Fruit fly (Drosophila melanogaster) whole organism, embryonic: ENCODE data around the gene Wdr59.

Experiments used
- Antp ChIP-seq: fragments of 200-800 bp; sonication (Bioruptor generic); optimal IDR thresholded peaks from 3 replicates; lab custom pipeline; 2016; ENCODE audit warnings: missing biosample characterization, missing genetic modification characterization
- Awh ChIP-seq: fragments of 200-800 bp; sonication (Bioruptor generic); IDR thresholded peaks from 2 replicates; pipeline ENCODE4, ENCODE4 v1.3.6; 2022; ENCODE audit warnings: missing biosample characterization, missing genetic modification characterization
- CG10267 ChIP-seq: fragments of 200-800 bp; sonication (Bioruptor generic); optimal IDR thresholded peaks from 2 replicates; lab custom pipeline; 2018; ENCODE audit warnings: missing biosample characterization, mild to moderate bottlenecking, missing genetic modification characterization, moderate library complexity
- CG1602 ChIP-seq: fragments of 200-800 bp; sonication (Bioruptor generic); optimal IDR thresholded peaks from 3 replicates; lab custom pipeline; 2016; ENCODE audit warnings: missing biosample characterization, missing genetic modification characterization
- CG17612 ChIP-seq: fragments of 200-800 bp; sonication (Bioruptor generic); IDR thresholded peaks from 2 replicates; pipeline ENCODE4 v1.3.6; 2022; ENCODE audit warnings: missing biosample characterization, missing genetic modification characterization
- CG2120 ChIP-seq: fragments of 200-800 bp; sonication (Bioruptor generic); optimal IDR thresholded peaks from 3 replicates; lab custom pipeline; 2016; ENCODE audit warnings: missing biosample characterization, missing genetic modification characterization
- CG2889 ChIP-seq: fragments of 200-800 bp; sonication (Bioruptor generic); IDR thresholded peaks from 3 replicates; pipeline ENCODE4 v1.3.6; 2022; ENCODE audit warnings: missing biosample characterization, missing genetic modification characterization
- CG4404 ChIP-seq: fragments of 200-800 bp; sonication (Bioruptor generic); IDR thresholded peaks from 2 replicates; pipeline ENCODE4 v1.3.6; 2022; ENCODE audit warnings: missing biosample characterization, missing genetic modification characterization
- CG6175 ChIP-seq: fragments of 200-800 bp; sonication (Bioruptor generic); IDR thresholded peaks from 3 replicates; pipeline ENCODE4 v1.3.6; 2022; ENCODE audit warnings: missing biosample characterization, missing genetic modification characterization
- CG6813 ChIP-seq: fragments of 200-800 bp; sonication (Bioruptor generic); optimal IDR thresholded peaks from 2 replicates; lab custom pipeline; 2017; ENCODE audit warnings: missing biosample characterization, missing genetic modification characterization, mild to moderate bottlenecking, moderate library complexity, missing genetic modification reagents
- CTCF ChIP-seq: fragments of 200-800 bp; sonication (Bioruptor generic); optimal IDR thresholded peaks from 2 replicates; lab custom pipeline; 2017; ENCODE audit warnings: missing biosample characterization, mild to moderate bottlenecking, missing genetic modification characterization, moderate library complexity
- D ChIP-seq, 2 experiments: fragments of 200-800 bp in 1 of 2; fragments of >200 bp in 1 of 2; sonication (Bioruptor generic) in 1 of 2; optimal IDR thresholded peaks; 2 replicates in 1 of 2; 3 replicates in 1 of 2; lab custom pipeline; 2017; ENCODE audit warnings: mild to moderate bottlenecking in 1 of 2, missing biosample characterization in 1 of 2, missing genetic modification characterization in 1 of 2, missing genetic modification reagents in 1 of 2
- Dad ChIP-seq: fragments of 200-800 bp; sonication (Bioruptor generic); optimal IDR thresholded peaks from 3 replicates; lab custom pipeline; 2016; ENCODE audit warnings: missing biosample characterization, missing genetic modification characterization
- Dll ChIP-seq: fragments of 200-800 bp; sonication (Bioruptor generic); IDR thresholded peaks from 4 replicates; pipeline ENCODE4 v1.3.6; 2022; ENCODE audit warnings: missing biosample characterization, missing genetic modification characterization; ENCODE audit not compliant: partially characterized antibody
- HLH4C ChIP-seq: fragments of 200-800 bp; sonication (Bioruptor generic); IDR thresholded peaks from 3 replicates; pipeline ENCODE4 v1.3.6; 2022; ENCODE audit warnings: missing biosample characterization, missing genetic modification characterization; ENCODE audit not compliant: partially characterized antibody
- HLH54F ChIP-seq: fragments of 200-800 bp; sonication (Bioruptor generic); optimal IDR thresholded peaks from 3 replicates; lab custom pipeline; 2016; ENCODE audit warnings: missing biosample characterization, missing genetic modification characterization
- Hr51 ChIP-seq, 2 experiments: fragments of 200-800 bp; sonication (Bioruptor generic); optimal IDR thresholded peaks; 2 replicates in 1 of 2; 3 replicates in 1 of 2; lab custom pipeline; 2016 to 2018; ENCODE audit warnings: missing biosample characterization in 2 of 2, missing genetic modification characterization in 2 of 2, mild to moderate bottlenecking in 1 of 2, moderate library complexity in 1 of 2
- Hr78 ChIP-seq, 2 experiments: fragments of 200-800 bp in 1 of 2; fragments of >200 bp in 1 of 2; sonication (Bioruptor generic) in 1 of 2; optimal IDR thresholded peaks; 2 replicates each; lab custom pipeline; 2017 to 2019; ENCODE audit warnings: missing biosample characterization in 2 of 2, missing genetic modification characterization in 2 of 2, mild to moderate bottlenecking in 1 of 2, moderate library complexity in 1 of 2
- Kr ChIP-seq: fragments of 200-800 bp; sonication (Bioruptor generic); optimal IDR thresholded peaks from 2 replicates; lab custom pipeline; 2017; ENCODE audit warnings: missing biosample characterization, mild to moderate bottlenecking, missing genetic modification characterization
- Myb ChIP-seq: fragments of 200-800 bp; sonication (Bioruptor generic); optimal IDR thresholded peaks from 2 replicates; lab custom pipeline; 2016; ENCODE audit warnings: missing biosample characterization, missing genetic modification characterization
- Oaz ChIP-seq: fragments of 200-800 bp; sonication (Bioruptor generic); IDR thresholded peaks from 2 replicates; pipeline ENCODE4 v1.3.6; 2022; ENCODE audit warnings: missing biosample characterization, missing genetic modification characterization
- Optix ChIP-seq: fragments of 200-800 bp; sonication (Bioruptor generic); IDR thresholded peaks from 3 replicates; pipeline ENCODE4 v1.3.6; 2022; ENCODE audit warnings: missing biosample characterization, missing genetic modification characterization
- Poxn ChIP-seq: fragments of 200-800 bp; sonication (Bioruptor generic); IDR thresholded peaks from 2 replicates; pipeline ENCODE4 v1.3.6; 2022; ENCODE audit warnings: missing biosample characterization, missing genetic modification characterization
- Scr ChIP-seq: fragments of 200-800 bp; sonication (Bioruptor generic); IDR thresholded peaks from 2 replicates; pipeline ENCODE4 v1.3.6; 2022; ENCODE audit warnings: missing biosample characterization, missing genetic modification characterization; ENCODE audit not compliant: partially characterized antibody
- Vsx1 ChIP-seq: fragments of 200-800 bp; sonication (Bioruptor generic); optimal IDR thresholded peaks from 2 replicates; lab custom pipeline; 2017; ENCODE audit warnings: missing biosample characterization, mild to moderate bottlenecking, missing genetic modification characterization, missing genetic modification reagents
- ara ChIP-seq: fragments of 200-800 bp; sonication (Bioruptor generic); IDR thresholded peaks from 2 replicates; pipeline ENCODE4 v1.3.6; 2022; ENCODE audit warnings: missing biosample characterization, missing genetic modification characterization
- az2 ChIP-seq: fragments of 200-800 bp; sonication (Bioruptor generic); optimal IDR thresholded peaks from 3 replicates; lab custom pipeline; 2016; ENCODE audit warnings: missing biosample characterization, missing genetic modification characterization
- bsh ChIP-seq, 2 experiments: fragments of 200-800 bp; sonication (Bioruptor generic); optimal IDR thresholded peaks; 2 replicates each; lab custom pipeline; 2017 to 2018; ENCODE audit warnings: mild to moderate bottlenecking in 2 of 2, missing biosample characterization in 2 of 2, missing genetic modification characterization in 2 of 2, moderate library complexity in 1 of 2
- chif ChIP-seq, 2 experiments: fragments of 200-800 bp; sonication (Bioruptor generic); optimal IDR thresholded peaks; 3 replicates each; lab custom pipeline; 2016; ENCODE audit warnings: missing biosample characterization in 2 of 2, missing genetic modification characterization in 2 of 2
- disco-r ChIP-seq: fragments of 200-800 bp; sonication (Bioruptor generic); optimal IDR thresholded peaks from 2 replicates; lab custom pipeline; 2016; ENCODE audit warnings: missing biosample characterization, missing genetic modification characterization
- dmrt99B ChIP-seq: fragments of 200-800 bp; sonication (Bioruptor generic); optimal IDR thresholded peaks from 2 replicates; lab custom pipeline; 2018; ENCODE audit warnings: missing biosample characterization, mild to moderate bottlenecking, missing genetic modification characterization, moderate library complexity
- eve ChIP-seq, 2 experiments: fragments of >200 bp; optimal IDR thresholded peaks; 2 replicates each; lab custom pipeline; 2017; ENCODE audit warnings: missing biosample characterization in 2 of 2, missing genetic modification characterization in 2 of 2
- fd3F ChIP-seq: fragments of 200-800 bp; sonication (Bioruptor generic); optimal IDR thresholded peaks from 2 replicates; lab custom pipeline; 2018; ENCODE audit warnings: missing biosample characterization, mild to moderate bottlenecking, missing genetic modification characterization, moderate library complexity
- gem ChIP-seq: fragments of 200-800 bp; sonication (Bioruptor generic); optimal IDR thresholded peaks from 2 replicates; lab custom pipeline; 2019; ENCODE audit warnings: missing biosample characterization, mild to moderate bottlenecking, missing genetic modification characterization, moderate library complexity
- ind ChIP-seq: fragments of 200-800 bp; sonication (Bioruptor generic); optimal IDR thresholded peaks from 3 replicates; lab custom pipeline; 2016; ENCODE audit warnings: missing biosample characterization, missing genetic modification characterization
- insv ChIP-seq, 2 experiments: fragments of 200-800 bp; sonication (Bioruptor generic); optimal IDR thresholded peaks; 3 replicates each; lab custom pipeline; 2016 to 2018; ENCODE audit warnings: missing biosample characterization in 2 of 2, missing genetic modification characterization in 2 of 2
- nerfin-1 ChIP-seq: fragments of 200-800 bp; sonication (Bioruptor generic); optimal IDR thresholded peaks from 3 replicates; lab custom pipeline; 2019; ENCODE audit warnings: missing biosample characterization, mild to moderate bottlenecking, missing genetic modification characterization, moderate library complexity
- nerfin-2 ChIP-seq: fragments of 200-800 bp; sonication (Bioruptor generic); IDR thresholded peaks from 2 replicates; pipeline ENCODE4 v1.3.6; 2022; ENCODE audit warnings: missing biosample characterization, missing genetic modification characterization; ENCODE audit not compliant: partially characterized antibody
- nmo ChIP-seq: fragments of 200-800 bp; sonication (Bioruptor generic); optimal IDR thresholded peaks from 2 replicates; lab custom pipeline; 2018; ENCODE audit warnings: missing biosample characterization, mild to moderate bottlenecking, missing genetic modification characterization, moderate library complexity
- otp ChIP-seq: fragments of 200-800 bp; sonication (Bioruptor generic); IDR thresholded peaks from 3 replicates; pipeline ENCODE4, ENCODE4 v1.3.6; 2022; ENCODE audit warnings: missing biosample characterization, missing genetic modification characterization
- pzg ChIP-seq: fragments of 200-800 bp; sonication (Bioruptor generic); optimal IDR thresholded peaks from 3 replicates; lab custom pipeline; 2018; ENCODE audit warnings: missing biosample characterization, mild to moderate bottlenecking, missing genetic modification characterization, moderate library complexity
- slbo ChIP-seq: fragments of 200-800 bp; sonication (Bioruptor generic); IDR thresholded peaks from 2 replicates; pipeline ENCODE4 v1.3.6; 2022; ENCODE audit warnings: missing biosample characterization, missing genetic modification characterization
- sna ChIP-seq: fragments of 200-800 bp; sonication (Bioruptor generic); IDR thresholded peaks from 2 replicates; pipeline ENCODE4 v1.3.6; 2022; ENCODE audit warnings: missing biosample characterization, missing genetic modification characterization; ENCODE audit not compliant: partially characterized antibody
- stwl ChIP-seq: fragments of 200-800 bp; sonication (Bioruptor generic); optimal IDR thresholded peaks from 3 replicates; lab custom pipeline; 2018; ENCODE audit warnings: missing biosample characterization, mild to moderate bottlenecking, missing genetic modification characterization, moderate library complexity
- toy ChIP-seq: fragments of 200-800 bp; sonication (Bioruptor generic); IDR thresholded peaks from 2 replicates; pipeline ENCODE4 v1.3.6; 2022; ENCODE audit warnings: missing biosample characterization, missing genetic modification characterization
- ttk ChIP-seq: fragments of 200-800 bp; sonication (Bioruptor generic); IDR thresholded peaks from 2 replicates; pipeline ENCODE4 v2.1.2; 2022; ENCODE audit warnings: missing biosample characterization, missing genetic modification characterization
- unpg ChIP-seq: fragments of 200-800 bp; sonication (Bioruptor generic); optimal IDR thresholded peaks from 3 replicates; lab custom pipeline; 2018; ENCODE audit warnings: missing biosample characterization, mild to moderate bottlenecking, missing genetic modification characterization, moderate library complexity
- vnd ChIP-seq: fragments of 200-800 bp; sonication (Bioruptor generic); IDR thresholded peaks from 3 replicates; pipeline ENCODE4 v1.3.6; 2022; ENCODE audit warnings: missing biosample characterization, missing genetic modification characterization; ENCODE audit not compliant: partially characterized antibody
- zf30C ChIP-seq: fragments of 200-800 bp; sonication (Bioruptor generic); optimal IDR thresholded peaks from 3 replicates; lab custom pipeline; 2018; ENCODE audit warnings: missing biosample characterization, mild to moderate bottlenecking, missing genetic modification characterization

The Wdr59 gene

dm6 chr2L:11106562-11106962 lies 15.3 kb downstream of the Wdr59 start, which contains the start of gene Reps (continued):
- TF ChIP-seq pzg (GFP tag; lab: Kevin White, UChicago) (peak; percentile 89), Kr (GFP tag; lab: Kevin White, UChicago) (peak; percentile 63), Oaz (GFP tag; lab: Robert Waterston, UW) (peak; percentile 97), CG1602 (GFP tag; lab: Kevin White, UChicago) (peak; percentile 99), CG17612 (GFP tag; lab: Robert Waterston, UW) (peak; percentile 97), bsh (GFP tag; optimal IDR thresholded peaks at IDR 0.05; lab: Kevin White, UChicago) (peak; percentile 87 to 99), CG10267 (tag; lab: Kevin White, UChicago) (peak; percentile 96), insv (GFP tag; optimal IDR thresholded peaks at IDR 0.05; lab: Kevin White, UChicago) (peak; percentile 29 to 78), HLH4C (GFP tag; lab: Robert Waterston, UW) (peak; percentile 74), otp (peak; percentile 98), chif (GFP tag; optimal IDR thresholded peaks at IDR 0.05; lab: Kevin White, UChicago) (peak; percentile 98 to 99), CG6175 (peak; percentile 97), disco-r (GFP tag; lab: Kevin White, UChicago) (peak; percentile 92), sna (GFP tag; lab: Robert Waterston, UW) (peak; percentile 74; the same call in 1 of the 2 replicates), nmo (peak; percentile 100), CG6813 (GFP tag; lab: Kevin White, UChicago) (peak; percentile 97), Awh (peak; percentile 99), fd3F (GFP tag; lab: Kevin White, UChicago) (peak; percentile 97), vnd (GFP tag; lab: Robert Waterston, UW) (peak; percentile 52; the same call in 2 of the 3 replicates), Dad (GFP tag; lab: Kevin White, UChicago) (peak; percentile 98), az2 (peak; percentile 99), D (optimal IDR thresholded peaks at IDR 0.05; lab: Kevin White, UChicago) (no peak), D (GFP tag; optimal IDR thresholded peaks at IDR 0.05; lab: Kevin White, UChicago) (peak; percentile 99), CG2120 (GFP tag; lab: Kevin White, UChicago) (peak; percentile 99), Scr (peak; percentile 71), Antp (peak; percentile 96), Myb (GFP tag; lab: Kevin White, UChicago) (peak; percentile 88), dmrt99B (tag; lab: Kevin White, UChicago) (peak; percentile 98), unpg (GFP tag; lab: Kevin White, UChicago) (peak; percentile 99), Poxn (GFP tag; lab: Robert Waterston, UW) (peak; percentile 95), ind (GFP tag; lab: Kevin White, UChicago) (peak; percentile 99), toy (GFP tag; lab: Robert Waterston, UW) (peak; percentile 97), nerfin-1 (peak; percentile 97), ara (GFP tag; lab: Robert Waterston, UW) (peak; percentile 99), CG2889 (GFP tag; lab: Robert Waterston, UW) (peak; percentile 98), Vsx1 (GFP tag; lab: Kevin White, UChicago) (no peak), slbo (GFP tag; lab: Robert Waterston, UW) (peak; percentile 99), ttk (GFP tag; lab: Robert Waterston, UW) (peak; percentile 98), CTCF (GFP tag; lab: Kevin White, UChicago) (peak; percentile 71), Dll (GFP tag; lab: Robert Waterston, UW) (peak; percentile 74), nerfin-2 (GFP tag; lab: Robert Waterston, UW) (peak; percentile 68), CG4404 (GFP tag; lab: Robert Waterston, UW) (peak; percentile 100), gem (tag; lab: Kevin White, UChicago) (peak; percentile 99), stwl (tag; lab: Kevin White, UChicago) (peak; percentile 95), eve (GFP tag; optimal IDR thresholded peaks at IDR 0.05; lab: Kevin White, UChicago) (peak in 1 of 2 experiments; percentile 93), HLH54F (GFP tag; lab: Kevin White, UChicago) (peak; percentile 98), Hr51 (GFP tag; optimal IDR thresholded peaks at IDR 0.05; lab: Kevin White, UChicago) (peak; percentile 97 to 98), zf30C (no peak), Hr78 (GFP tag; optimal IDR thresholded peaks at IDR 0.05; lab: Kevin White, UChicago) (no peak), Optix (peak; percentile 99)
